Fruit fly (Drosophila melanogaster): ENCODE results near the gene CG6664.

Gene CG6664

DNA sequence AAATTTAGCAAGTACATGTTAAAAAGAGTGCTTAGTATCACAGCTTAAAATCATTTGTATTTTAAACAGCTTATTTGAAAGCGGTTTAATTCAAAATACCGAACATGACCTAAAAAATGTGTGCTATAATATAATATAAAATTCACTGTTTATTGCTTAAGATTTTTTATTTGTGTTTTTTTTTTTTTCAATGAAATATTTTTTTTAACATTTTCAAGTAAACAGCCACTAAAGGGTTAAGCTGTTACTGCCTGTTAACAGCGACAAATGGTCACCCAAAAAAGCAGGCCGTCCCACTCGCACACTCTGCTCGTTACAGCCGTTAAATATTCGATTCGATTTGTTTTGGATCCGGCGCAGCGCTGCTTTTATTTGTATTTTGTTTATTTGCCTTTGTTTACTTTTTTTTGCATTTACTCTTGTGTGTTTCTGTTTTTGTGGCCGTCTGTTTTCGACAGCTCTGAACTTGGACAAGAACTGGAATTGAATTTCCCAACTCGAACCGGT is 41.3 kb downstream of the CG6664 start (continued):
- TF ChIP-seq ind (GFP tag; optimal IDR thresholded peaks at IDR 0.05) (no peak), trem (tag; optimal IDR thresholded peaks at IDR 0.05) (no peak), CkIIα-i1 (GFP tag; IDR thresholded peaks at IDR 0.05) (no peak), gt (GFP tag; IDR thresholded peaks at IDR 0.05) (no peak), ERR (GFP tag; optimal IDR thresholded peaks at IDR 0.05) (no peak), CG1024 (GFP tag; IDR thresholded peaks at IDR 0.05) (no peak), lmd (GFP tag; IDR thresholded peaks at IDR 0.05) (no peak), bbx (GFP tag; IDR thresholded peaks at IDR 0.05; ENCODE audit: partially characterized antibody) (no peak), CG4820 (GFP tag; optimal IDR thresholded peaks at IDR 0.05) (no peak), Med (GFP tag) (no peak), CG4730 (GFP tag; IDR thresholded peaks at IDR 0.05) (no peak), tll (GFP tag; optimal IDR thresholded peaks at IDR 0.05) (no peak), Sin3A (optimal IDR thresholded peaks at IDR 0.05) (no peak), mam (GFP tag; optimal IDR thresholded peaks at IDR 0.05) (no peak), CG4707 (GFP tag; optimal IDR thresholded peaks at IDR 0.05) (no peak), CG10959 (GFP tag; IDR thresholded peaks at IDR 0.05) (no peak), Bgb (GFP tag; IDR thresholded peaks at IDR 0.05; ENCODE audit: partially characterized antibody) (no peak), CG31365 (tag; optimal IDR thresholded peaks at IDR 0.05) (peak; percentile 2), salm (tag; optimal IDR thresholded peaks at IDR 0.05) (no peak), sens (GFP tag) (peak; percentile 41), fru (optimal IDR thresholded peaks at IDR 0.05) (no peak), zen (tag; optimal IDR thresholded peaks at IDR 0.05) (no peak), scrt (GFP tag; optimal IDR thresholded peaks at IDR 0.05) (no peak), pho (GFP tag; optimal IDR thresholded peaks at IDR 0.05) (no peak), CG17829 (tag; optimal IDR thresholded peaks at IDR 0.05) (no peak), CG13287 (GFP tag; IDR thresholded peaks at IDR 0.05; ENCODE audit: partially characterized antibody) (no peak; the same call in 1 of the 2 replicates), Drgx (GFP tag; IDR thresholded peaks at IDR 0.05) (peak; percentile 62), CG12659 (GFP tag; optimal IDR thresholded peaks at IDR 0.05) (no peak), insv (GFP tag; optimal IDR thresholded peaks at IDR 0.05) (no peak), Dll (GFP tag; IDR thresholded peaks at IDR 0.05; ENCODE audit: partially characterized antibody) (no peak), Dip2 (GFP tag; IDR thresholded peaks at IDR 0.05) (no peak), CG5180 (GFP tag; optimal IDR thresholded peaks at IDR 0.05) (no peak)

DNA sequence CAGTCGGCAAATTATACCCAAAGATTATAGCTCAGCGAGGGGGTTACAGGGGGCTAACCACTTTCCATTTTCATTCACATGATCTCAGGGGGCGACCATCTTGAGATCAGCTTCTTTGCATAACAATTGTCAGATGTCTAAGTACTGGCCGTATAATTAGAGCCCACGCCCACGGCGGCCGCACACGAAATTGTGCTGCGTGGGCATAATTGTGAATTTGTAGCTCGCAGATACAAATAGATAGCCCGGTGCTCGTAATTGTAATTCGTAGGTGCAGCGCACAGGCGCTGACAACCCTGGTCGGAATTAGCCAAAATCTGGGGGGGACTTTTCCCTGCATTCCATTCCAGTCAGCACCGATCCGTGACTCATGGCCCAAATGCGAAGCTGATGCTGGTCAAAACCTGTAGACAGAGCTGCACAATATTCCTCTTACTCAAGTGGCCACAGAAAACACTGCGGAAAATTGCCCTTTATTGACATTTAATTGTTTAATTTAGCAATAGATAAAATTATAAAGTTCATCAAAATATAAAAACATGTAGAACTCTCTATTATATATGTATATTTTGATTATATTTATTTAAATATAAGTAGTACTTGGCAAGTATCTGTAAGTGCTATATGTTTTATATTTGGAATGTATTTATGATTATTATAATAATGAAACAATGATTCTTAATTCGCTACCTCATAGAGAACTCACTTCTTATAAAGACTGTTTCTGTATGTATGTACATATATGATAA is 44.2 kb downstream of the CG6664 start:
- TF ChIP-seq wdn (GFP tag; IDR thresholded peaks at IDR 0.05), result no peak
- no peak for TF ChIP-seq CG13123 (GFP tag; optimal IDR thresholded peaks at IDR 0.05)
- TF ChIP-seq CG7372 (GFP tag; IDR thresholded peaks at IDR 0.05), result peak; percentile 15; the same call in 1 of the 2 replicates
- TF ChIP-seq btn (GFP tag; optimal IDR thresholded peaks at IDR 0.05), result no peak
- no peak for TF ChIP-seq Ets65A (GFP tag)
- peak; percentile 37; the same call in 1 of the 3 replicates for TF ChIP-seq CG17361 (GFP tag; IDR thresholded peaks at IDR 0.05)
- TF ChIP-seq CG31441 (GFP tag; IDR thresholded peaks at IDR 0.05), result 0 out of 2 replicates have a peak, but pooled peaks have one; percentile 16
- no peak for TF ChIP-seq grau (tag; optimal IDR thresholded peaks at IDR 0.05)
- TF ChIP-seq Taf1 (GFP tag; IDR thresholded peaks at IDR 0.05), result no peak
- no peak for TF ChIP-seq CG6175 (GFP tag; IDR thresholded peaks at IDR 0.05)
- no peak for TF ChIP-seq fd64A (GFP tag; optimal IDR thresholded peaks at IDR 0.05)
- no peak for TF ChIP-seq CG4854 (GFP tag; optimal IDR thresholded peaks at IDR 0.05)
- TF ChIP-seq insv (GFP tag; optimal IDR thresholded peaks at IDR 0.05), result no peak
- TF ChIP-seq corto (GFP tag; optimal IDR thresholded peaks at IDR 0.05), result no peak
- no peak for TF ChIP-seq cas (GFP tag; IDR thresholded peaks at IDR 0.05)
- TF ChIP-seq CG2678 (tag; optimal IDR thresholded peaks at IDR 0.05), result peak; percentile 15
- TF ChIP-seq bab2 (GFP tag; optimal IDR thresholded peaks at IDR 0.05), result no peak
- no peak for TF ChIP-seq CG2889 (GFP tag; IDR thresholded peaks at IDR 0.05)
- TF ChIP-seq so (GFP tag; IDR thresholded peaks at IDR 0.05), result no peak
- TF ChIP-seq row (GFP tag; IDR thresholded peaks at IDR 0.05), result no peak
- TF ChIP-seq Sox100B (GFP tag; optimal IDR thresholded peaks at IDR 0.05), result peak; percentile 14
- no peak for TF ChIP-seq Xrp1 (GFP tag; IDR thresholded peaks at IDR 0.05)
